Fruit fly (Drosophila melanogaster): ENCODE results near the gene Art6.

The Art6 gene

DNA sequence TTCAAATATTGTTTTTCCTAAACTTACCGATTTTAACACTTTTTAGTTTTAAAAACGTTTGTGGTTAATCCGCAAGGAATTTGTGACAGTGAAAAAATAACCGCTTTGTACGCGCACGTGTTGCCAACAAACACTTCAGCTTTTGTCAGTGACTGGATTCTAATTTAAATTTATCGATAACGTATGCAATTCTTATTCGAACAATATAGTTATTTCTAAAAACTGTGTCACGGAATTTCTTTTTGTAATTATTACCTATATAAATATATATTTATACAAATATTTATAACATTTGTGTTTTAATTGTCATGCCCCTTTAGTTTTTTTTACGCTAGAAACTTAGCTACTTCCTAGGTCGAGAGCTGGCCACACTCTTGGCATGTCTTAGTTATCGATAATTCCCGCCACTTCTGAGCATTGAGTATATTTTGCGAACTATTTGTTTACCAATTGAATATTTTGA, 18.9 kb upstream of the Art6 start, which contains the start of gene Orc2 (continued):
- TF ChIP-seq mirr (GFP tag; optimal IDR thresholded peaks at IDR 0.05) = no peak
- TF ChIP-seq CG6272 (GFP tag; IDR thresholded peaks at IDR 0.05) = no peak
- TF ChIP-seq CG17359 (tag; optimal IDR thresholded peaks at IDR 0.05) = no peak
- no peak for TF ChIP-seq CG18476 (GFP tag; optimal IDR thresholded peaks at IDR 0.05)
- no peak for TF ChIP-seq gro (GFP tag; optimal IDR thresholded peaks at IDR 0.05)
- TF ChIP-seq Sry-β (GFP tag; optimal IDR thresholded peaks at IDR 0.05) = peak; percentile 78
- TF ChIP-seq sisA (GFP tag; IDR thresholded peaks at IDR 0.05) = no peak
- TF ChIP-seq CG8290 (GFP tag; optimal IDR thresholded peaks at IDR 0.05) = peak; percentile 18
- no peak for TF ChIP-seq CG8290 (tag; optimal IDR thresholded peaks at IDR 0.05)
- TF ChIP-seq fd102C (GFP tag; optimal IDR thresholded peaks at IDR 0.05) = no peak
- peak; percentile 62 for TF ChIP-seq vvl (GFP tag; IDR thresholded peaks at IDR 0.05)
- no peak for TF ChIP-seq CG5180 (GFP tag; optimal IDR thresholded peaks at IDR 0.05)
- TF ChIP-seq CG15073 (GFP tag; optimal IDR thresholded peaks at IDR 0.05) = no peak
- peak; percentile 98 for TF ChIP-seq CG18011 (GFP tag; optimal IDR thresholded peaks at IDR 0.05)
- no peak for TF ChIP-seq Pdp1 (GFP tag; optimal IDR thresholded peaks at IDR 0.05)
- TF ChIP-seq CG8359 (GFP tag; optimal IDR thresholded peaks at IDR 0.05; ENCODE audit: borderline replicate concordance) = no peak
- TF ChIP-seq CG7556 (GFP tag; optimal IDR thresholded peaks at IDR 0.05) = no peak
- no peak for TF ChIP-seq CG10462 (GFP tag; optimal IDR thresholded peaks at IDR 0.05)
- no peak for TF ChIP-seq run (tag; optimal IDR thresholded peaks at IDR 0.05)
- no peak for TF ChIP-seq CG17912 (GFP tag; optimal IDR thresholded peaks at IDR 0.05)
- no peak for TF ChIP-seq Hand (GFP tag; optimal IDR thresholded peaks at IDR 0.05)
- TF ChIP-seq CG15479 (GFP tag; optimal IDR thresholded peaks at IDR 0.05) = no peak
- TF ChIP-seq gt (GFP tag; IDR thresholded peaks at IDR 0.05) = no peak
- no peak for TF ChIP-seq CG3065 (GFP tag; optimal IDR thresholded peaks at IDR 0.05)
- no peak for TF ChIP-seq CG12942 (GFP tag; optimal IDR thresholded peaks at IDR 0.05)
- no peak for TF ChIP-seq Fer3 (tag; optimal IDR thresholded peaks at IDR 0.05)
- TF ChIP-seq lov (optimal IDR thresholded peaks at IDR 0.05) = no peak
- TF ChIP-seq lov (GFP tag; IDR thresholded peaks at IDR 0.05) = no peak
- no peak for TF ChIP-seq CG12769 (tag; optimal IDR thresholded peaks at IDR 0.05)
- no peak for TF ChIP-seq CG11085 (GFP tag; IDR thresholded peaks at IDR 0.05)
- TF ChIP-seq crp (GFP tag; optimal IDR thresholded peaks at IDR 0.05) = peak in 1 of 2 experiments; percentile 41
- no peak for TF ChIP-seq ind (GFP tag; optimal IDR thresholded peaks at IDR 0.05)
- peak; percentile 41 for TF ChIP-seq CG15601 (tag; optimal IDR thresholded peaks at IDR 0.05)
- TF ChIP-seq ttk (GFP tag; IDR thresholded peaks at IDR 0.05) = no peak
- no peak for TF ChIP-seq danr (GFP tag; IDR thresholded peaks at IDR 0.05)
- TF ChIP-seq Fer2 (tag; optimal IDR thresholded peaks at IDR 0.05) = no peak
- no peak for TF ChIP-seq CG14014 (GFP tag; IDR thresholded peaks at IDR 0.05)
- no peak for TF ChIP-seq CG6689 (GFP tag; IDR thresholded peaks at IDR 0.05)
- TF ChIP-seq grn (GFP tag; optimal IDR thresholded peaks at IDR 0.05) = no peak
- TF ChIP-seq sug (tag; optimal IDR thresholded peaks at IDR 0.05) = peak; percentile 48
- TF ChIP-seq gce (GFP tag; IDR thresholded peaks at IDR 0.05) = no peak
- TF ChIP-seq cato (GFP tag; optimal IDR thresholded peaks at IDR 0.05; ENCODE audit: borderline replicate concordance) = no peak
- TF ChIP-seq CG7786 (GFP tag; optimal IDR thresholded peaks at IDR 0.05) = no peak
- TF ChIP-seq NC2β (GFP tag; optimal IDR thresholded peaks at IDR 0.05) = no peak
- peak; percentile 60 for TF ChIP-seq oc (tag; optimal IDR thresholded peaks at IDR 0.05)
- TF ChIP-seq dati (GFP tag; IDR thresholded peaks at IDR 0.05) = no peak
- no peak for TF ChIP-seq CG4617 (GFP tag; optimal IDR thresholded peaks at IDR 0.05; ENCODE audit: borderline replicate concordance)
- no peak for TF ChIP-seq Sox100B (GFP tag; optimal IDR thresholded peaks at IDR 0.05)
- TF ChIP-seq CG18599 (GFP tag; optimal IDR thresholded peaks at IDR 0.05) = no peak
- no peak for TF ChIP-seq MESR4 (GFP tag; optimal IDR thresholded peaks at IDR 0.05)
- TF ChIP-seq ci (GFP tag; IDR thresholded peaks at IDR 0.05) = no peak
- no peak for TF ChIP-seq rib (GFP tag; IDR thresholded peaks at IDR 0.05)
